Fruit fly (Drosophila melanogaster) whole organism, embryonic: Measurements from ENCODE around the gene CG5910.

Experiments
- Aef1 ChIP-seq: fragments of 200-800 bp; sonication (Bioruptor generic); IDR thresholded peaks from 3 replicates; pipeline ENCODE4 v1.3.6; 2022; ENCODE audit warnings: missing biosample characterization, missing genetic modification characterization
- Bdp1 ChIP-seq: fragments of 200-800 bp; sonication (Bioruptor generic); optimal IDR thresholded peaks from 3 replicates; lab custom pipeline; 2016; ENCODE audit warnings: missing biosample characterization, missing genetic modification characterization
- Blimp-1 ChIP-seq: fragments of 200-800 bp; sonication (Bioruptor generic); optimal IDR thresholded peaks from 3 replicates; lab custom pipeline; 2018; ENCODE audit warnings: missing biosample characterization, missing genetic modification characterization, mild to moderate bottlenecking, moderate library complexity, missing genetic modification reagents
- CG10209 ChIP-seq: fragments of 200-800 bp; sonication (Bioruptor generic); optimal IDR thresholded peaks from 3 replicates; lab custom pipeline; 2017; ENCODE audit warnings: missing biosample characterization, mild to moderate bottlenecking, missing genetic modification characterization, missing genetic modification reagents
- CG10321 ChIP-seq: fragments of 200-800 bp; sonication (Bioruptor generic); IDR thresholded peaks from 2 replicates; pipeline ENCODE4 v1.3.6; 2022; ENCODE audit warnings: missing biosample characterization, missing genetic modification characterization
- CG10543 ChIP-seq: fragments of 200-800 bp; sonication (Bioruptor generic); optimal IDR thresholded peaks from 3 replicates; lab custom pipeline; 2017; ENCODE audit warnings: missing biosample characterization, mild to moderate bottlenecking, missing genetic modification characterization, moderate library complexity
- CG12155 ChIP-seq: fragments of 200-800 bp; sonication (Bioruptor generic); optimal IDR thresholded peaks from 3 replicates; lab custom pipeline; 2016; ENCODE audit warnings: missing biosample characterization, missing genetic modification characterization
- CG13123 ChIP-seq: fragments of 200-800 bp; sonication (Bioruptor generic); optimal IDR thresholded peaks from 2 replicates; lab custom pipeline; 2016; ENCODE audit warnings: missing biosample characterization, missing genetic modification characterization
- CG13894 ChIP-seq: fragments of 200-800 bp; sonication (Bioruptor generic); optimal IDR thresholded peaks from 3 replicates; lab custom pipeline; 2018; ENCODE audit warnings: missing biosample characterization, mild to moderate bottlenecking, missing genetic modification characterization, moderate library complexity
- CG1792 ChIP-seq: fragments of 200-800 bp; sonication (Bioruptor generic); optimal IDR thresholded peaks from 2 replicates; lab custom pipeline; 2016; ENCODE audit warnings: missing biosample characterization, missing genetic modification characterization
- CG18262 ChIP-seq: fragments of 200-800 bp; optimal IDR thresholded peaks from 3 replicates; lab custom pipeline; 2019; ENCODE audit warnings: missing biosample characterization, mild to moderate bottlenecking, missing genetic modification characterization, moderate library complexity
- CG2712 ChIP-seq: fragments of 200-800 bp; optimal IDR thresholded peaks from 3 replicates; lab custom pipeline; 2019; ENCODE audit warnings: missing biosample characterization, mild to moderate bottlenecking, missing genetic modification characterization, moderate library complexity
- CG4282 ChIP-seq: fragments of 200-800 bp; sonication (Bioruptor generic); optimal IDR thresholded peaks from 2 replicates; lab custom pipeline; 2016; ENCODE audit warnings: missing biosample characterization, missing genetic modification characterization
- CG4707 ChIP-seq: fragments of 200-800 bp; sonication (Bioruptor generic); optimal IDR thresholded peaks from 2 replicates; lab custom pipeline; 2018; ENCODE audit warnings: missing biosample characterization, mild to moderate bottlenecking, missing genetic modification characterization, moderate library complexity
- CG6272 ChIP-seq: fragments of 200-800 bp; sonication (Bioruptor generic); IDR thresholded peaks from 2 replicates; pipeline ENCODE4 v1.3.6; 2022; ENCODE audit warnings: missing biosample characterization, missing genetic modification characterization
- CG6765 ChIP-seq: fragments of 200-800 bp; sonication (Bioruptor generic); optimal IDR thresholded peaks from 3 replicates; lab custom pipeline; 2017; ENCODE audit warnings: missing biosample characterization, mild to moderate bottlenecking, missing genetic modification characterization
- CG7556 ChIP-seq: fragments of 200-800 bp; sonication (Bioruptor generic); optimal IDR thresholded peaks from 2 replicates; lab custom pipeline; 2017; ENCODE audit warnings: missing biosample characterization, mild to moderate bottlenecking, missing genetic modification characterization
- CG8089 ChIP-seq: fragments of 200-800 bp; sonication (Bioruptor generic); optimal IDR thresholded peaks from 3 replicates; lab custom pipeline; 2016; ENCODE audit warnings: missing biosample characterization, missing genetic modification characterization
- CG8924 ChIP-seq: fragments of 200-800 bp; optimal IDR thresholded peaks from 3 replicates; lab custom pipeline; 2019; ENCODE audit warnings: missing biosample characterization, mild to moderate bottlenecking, missing genetic modification characterization, moderate library complexity
- CG8944 ChIP-seq: fragments of 200-800 bp; sonication (Bioruptor generic); optimal IDR thresholded peaks from 3 replicates; lab custom pipeline; 2016; ENCODE audit warnings: missing biosample characterization, missing genetic modification characterization
- CkIIα-i1 ChIP-seq: fragments of 200-800 bp; sonication (Bioruptor generic); IDR thresholded peaks from 2 replicates; pipeline ENCODE4 v1.3.6; 2022; ENCODE audit warnings: missing biosample characterization, missing genetic modification characterization
- D19B ChIP-seq: fragments of 200-800 bp; sonication (Bioruptor generic); optimal IDR thresholded peaks from 2 replicates; lab custom pipeline; 2017; ENCODE audit warnings: missing biosample characterization, mild to moderate bottlenecking, missing genetic modification characterization
- Dbx ChIP-seq: fragments of 200-800 bp; sonication (Bioruptor generic); IDR thresholded peaks from 3 replicates; pipeline ENCODE4 v1.3.6; 2022; ENCODE audit warnings: missing biosample characterization, missing genetic modification characterization
- Eip74EF ChIP-seq, 2 experiments: fragments of 200-800 bp in 1 of 2; fragments of >200 bp in 1 of 2; sonication (Bioruptor generic) in 1 of 2; optimal IDR thresholded peaks; 2 replicates each; lab custom pipeline; 2017 to 2019; ENCODE audit warnings: missing biosample characterization in 2 of 2, missing genetic modification characterization in 2 of 2, mild to moderate bottlenecking in 1 of 2, moderate library complexity in 1 of 2
- Fer2 ChIP-seq: fragments of 200-800 bp; sonication (Bioruptor generic); optimal IDR thresholded peaks from 2 replicates; lab custom pipeline; 2018; ENCODE audit warnings: missing biosample characterization, mild to moderate bottlenecking, missing genetic modification characterization, moderate library complexity
- Hmr ChIP-seq: fragments of 200-800 bp; sonication (Bioruptor generic); optimal IDR thresholded peaks from 3 replicates; lab custom pipeline; 2017; ENCODE audit warnings: mild to moderate bottlenecking, missing biosample characterization, missing genetic modification reagents, missing genetic modification characterization
- NK7.1 ChIP-seq: fragments of 200-800 bp; sonication (Bioruptor generic); optimal IDR thresholded peaks from 3 replicates; lab custom pipeline; 2016; ENCODE audit warnings: missing biosample characterization, missing genetic modification characterization
- Ravus ChIP-seq: fragments of 200-800 bp; sonication (Bioruptor generic); IDR thresholded peaks from 2 replicates; pipeline ENCODE4 v1.3.6; 2022; ENCODE audit warnings: missing biosample characterization, missing genetic modification characterization
- Six4 ChIP-seq: fragments of 200-800 bp; sonication (Bioruptor generic); optimal IDR thresholded peaks from 2 replicates; lab custom pipeline; 2016; ENCODE audit warnings: missing biosample characterization, missing genetic modification characterization
- Sox100B ChIP-seq: fragments of 200-800 bp; sonication (Bioruptor generic); optimal IDR thresholded peaks from 3 replicates; lab custom pipeline; 2018; ENCODE audit warnings: missing biosample characterization, mild to moderate bottlenecking, missing genetic modification characterization
- YL-1 ChIP-seq: fragments of 200-800 bp; sonication (Bioruptor generic); optimal IDR thresholded peaks from 3 replicates; lab custom pipeline; 2017; ENCODE audit warnings: missing biosample characterization, mild to moderate bottlenecking, missing genetic modification characterization
- ac ChIP-seq: fragments of 200-800 bp; sonication (Bioruptor generic); optimal IDR thresholded peaks from 3 replicates; lab custom pipeline; 2017; ENCODE audit warnings: missing biosample characterization, mild to moderate bottlenecking, missing genetic modification characterization
- ase ChIP-seq: fragments of 200-800 bp; sonication (Bioruptor generic); IDR thresholded peaks from 3 replicates; pipeline ENCODE4 v1.3.6; 2022; ENCODE audit warnings: missing biosample characterization, missing genetic modification characterization
- ash1 ChIP-seq: fragments of 200-800 bp; sonication (Bioruptor generic); optimal IDR thresholded peaks from 2 replicates; lab custom pipeline; 2018; ENCODE audit warnings: missing biosample characterization, mild to moderate bottlenecking, missing genetic modification characterization
- az2 ChIP-seq: fragments of 200-800 bp; sonication (Bioruptor generic); optimal IDR thresholded peaks from 3 replicates; lab custom pipeline; 2016; ENCODE audit warnings: missing biosample characterization, missing genetic modification characterization
- br ChIP-seq: fragments of >200 bp; optimal IDR thresholded peaks from 2 replicates; lab custom pipeline; 2017
- chm ChIP-seq: fragments of 200-800 bp; sonication (Bioruptor generic); IDR thresholded peaks from 2 replicates; pipeline ENCODE4 v1.3.6; 2022; ENCODE audit warnings: missing biosample characterization, missing genetic modification characterization
- dmrt11E ChIP-seq: fragments of 200-800 bp; sonication (Bioruptor generic); optimal IDR thresholded peaks from 3 replicates; lab custom pipeline; 2018; ENCODE audit warnings: missing biosample characterization, mild to moderate bottlenecking, missing genetic modification characterization, moderate library complexity
- dmrt99B ChIP-seq: fragments of 200-800 bp; sonication (Bioruptor generic); optimal IDR thresholded peaks from 2 replicates; lab custom pipeline; 2018; ENCODE audit warnings: missing biosample characterization, mild to moderate bottlenecking, missing genetic modification characterization, moderate library complexity
- dysf ChIP-seq: fragments of 200-800 bp; sonication (Bioruptor generic); IDR thresholded peaks from 3 replicates; pipeline ENCODE4 v1.3.6; 2022; ENCODE audit warnings: missing biosample characterization, missing genetic modification characterization
- fd96Cb ChIP-seq: fragments of 200-800 bp; sonication (Bioruptor generic); optimal IDR thresholded peaks from 2 replicates; lab custom pipeline; 2018; ENCODE audit warnings: missing biosample characterization, mild to moderate bottlenecking, missing genetic modification characterization, moderate library complexity
- h ChIP-seq: fragments of >200 bp; optimal IDR thresholded peaks from 2 replicates; lab custom pipeline; 2017
- jumu ChIP-seq: fragments of 200-800 bp; sonication (Bioruptor generic); optimal IDR thresholded peaks from 3 replicates; lab custom pipeline; 2016; ENCODE audit warnings: missing biosample characterization, missing genetic modification characterization
- lola ChIP-seq, 3 experiments: fragments of >200 bp in 2 of 3; fragments of 200-800 bp in 1 of 3; sonication (Bioruptor generic) in 1 of 3; optimal IDR thresholded peaks; 2 replicates each; lab custom pipeline; 2017 to 2019; ENCODE audit warnings: missing biosample characterization in 3 of 3, missing genetic modification characterization in 3 of 3, mild to moderate bottlenecking in 1 of 3, moderate library complexity in 1 of 3
- mam ChIP-seq: fragments of 200-800 bp; sonication (Bioruptor generic); optimal IDR thresholded peaks from 3 replicates; lab custom pipeline; 2016; ENCODE audit warnings: missing biosample characterization, missing genetic modification characterization
- odd ChIP-seq: fragments of 200-800 bp; sonication (Bioruptor generic); optimal IDR thresholded peaks from 2 replicates; lab custom pipeline; 2017; ENCODE audit warnings: missing biosample characterization, mild to moderate bottlenecking, missing genetic modification characterization
- sim ChIP-seq: fragments of 200-800 bp; sonication (Bioruptor generic); IDR thresholded peaks from 2 replicates; pipeline ENCODE4 v1.3.6; 2022; ENCODE audit warnings: missing biosample characterization, missing genetic modification characterization
- slbo ChIP-seq: fragments of 200-800 bp; sonication (Bioruptor generic); IDR thresholded peaks from 2 replicates; pipeline ENCODE4 v1.3.6; 2022; ENCODE audit warnings: missing biosample characterization, missing genetic modification characterization
- sqz ChIP-seq: fragments of 200-800 bp; sonication (Bioruptor generic); optimal IDR thresholded peaks from 3 replicates; lab custom pipeline; 2018; ENCODE audit warnings: missing biosample characterization, mild to moderate bottlenecking, missing genetic modification characterization
- stc ChIP-seq: fragments of 200-800 bp; sonication (Bioruptor generic); IDR thresholded peaks from 2 replicates; pipeline ENCODE4 v1.3.6; 2022; ENCODE audit warnings: missing biosample characterization, missing genetic modification characterization
- sug ChIP-seq: fragments of 200-800 bp; optimal IDR thresholded peaks from 2 replicates; lab custom pipeline; 2019; ENCODE audit warnings: missing biosample characterization, mild to moderate bottlenecking, missing genetic modification characterization, moderate library complexity
- usp ChIP-seq: fragments of >200 bp; optimal IDR thresholded peaks from 2 replicates; lab custom pipeline; 2017; ENCODE audit warnings: missing biosample characterization, missing genetic modification characterization

The CG5910 gene

dm6 chr3L:20474789-20475208, 32.6 kb downstream of the CG5910 start (continued):
- TF ChIP-seq D19B (peak; percentile 57), sqz (peak; percentile 84), Sox100B (GFP tag; lab: Kevin White, UChicago) (peak; percentile 75), CG8924 (tag; lab: Kevin White, UChicago) (peak; percentile 91), Hmr (GFP tag; lab: Kevin White, UChicago) (peak; percentile 92), dmrt99B (tag; lab: Kevin White, UChicago) (peak; percentile 84), CG18262 (peak; percentile 82), Eip74EF (GFP tag; optimal IDR thresholded peaks at IDR 0.05; lab: Kevin White, UChicago) (peak in 1 of 2 experiments; percentile 76), Fer2 (tag; lab: Kevin White, UChicago) (peak; percentile 77), CG10543 (GFP tag; lab: Kevin White, UChicago) (peak; percentile 94), CG12155 (GFP tag; lab: Kevin White, UChicago) (peak; percentile 88), NK7.1 (GFP tag; lab: Kevin White, UChicago) (peak; percentile 66), Six4 (GFP tag; lab: Kevin White, UChicago) (peak; percentile 83), CG6765 (GFP tag; lab: Kevin White, UChicago) (peak; percentile 85), CG13894 (tag; lab: Kevin White, UChicago) (peak; percentile 91), sug (tag; lab: Kevin White, UChicago) (peak; percentile 86), CG4282 (peak; percentile 72), dmrt11E (tag; lab: Kevin White, UChicago) (peak; percentile 52), mam (GFP tag; lab: Kevin White, UChicago) (peak; percentile 95), CG4707 (GFP tag; lab: Kevin White, UChicago) (peak; percentile 56), br (lab: Kevin White, UChicago) (no peak), CkIIα-i1 (no peak), Dbx (GFP tag; lab: Robert Waterston, UW) (no peak), jumu (GFP tag; lab: Kevin White, UChicago) (peak; percentile 87), Bdp1 (GFP tag; lab: Kevin White, UChicago) (peak; percentile 77), sim (GFP tag; lab: Robert Waterston, UW) (no peak), ash1 (GFP tag; lab: Kevin White, UChicago) (peak; percentile 57), CG7556 (GFP tag; lab: Kevin White, UChicago) (peak; percentile 84), CG10209 (GFP tag; lab: Kevin White, UChicago) (peak; percentile 83), fd96Cb (peak; percentile 82), usp (GFP tag; lab: Kevin White, UChicago) (no peak), lola (GFP tag; optimal IDR thresholded peaks at IDR 0.05; lab: Kevin White, UChicago) (peak in 1 of 3 experiments; percentile 69), odd (GFP tag; lab: Kevin White, UChicago) (peak; percentile 81), CG1792 (peak; percentile 75), h (lab: Kevin White, UChicago) (no peak), CG8944 (GFP tag; lab: Kevin White, UChicago) (peak; percentile 89), YL-1 (GFP tag; lab: Kevin White, UChicago) (peak; percentile 68), Blimp-1 (GFP tag; lab: Kevin White, UChicago) (peak; percentile 77), CG2712 (tag; lab: Kevin White, UChicago) (peak; percentile 85), ase (no peak), slbo (no peak), dysf (no peak), CG8089 (GFP tag; lab: Kevin White, UChicago) (peak; percentile 65), chm (GFP tag; lab: Robert Waterston, UW) (no peak), stc (GFP tag; lab: Robert Waterston, UW) (no peak), CG6272 (GFP tag; lab: Robert Waterston, UW) (peak; percentile 75), ac (GFP tag; lab: Kevin White, UChicago) (peak; percentile 70), CG10321 (GFP tag; lab: Robert Waterston, UW) (no peak), az2 (GFP tag; lab: Kevin White, UChicago) (peak; percentile 90), Ravus (GFP tag; lab: Robert Waterston, UW) (no peak), Aef1 (GFP tag; lab: Robert Waterston, UW) (no peak), CG13123 (peak; percentile 81)
